Fruit fly (Drosophila melanogaster): ENCODE measurements around the gene alpha-Est5.

alpha-Est5 gene

dm6 chr3R:7497488-7497887 lies 38.7 kb downstream of the alpha-Est5 start:
- TF ChIP-seq insv (optimal IDR thresholded peaks at IDR 0.05), result no peak
- TF ChIP-seq Myc (optimal IDR thresholded peaks at IDR 0.05), result no peak
- no peak for TF ChIP-seq psq (optimal IDR thresholded peaks at IDR 0.05)
- TF ChIP-seq ttk (optimal IDR thresholded peaks at IDR 0.05), result no peak

dm6 chr3R:7493745-7494144 lies 42.4 kb downstream of the alpha-Est5 start, which contains the start of gene alpha-Est10:
alpha-Est10 (minus strand) TSS chr3R:7493845.
- no peak for TF ChIP-seq psq (optimal IDR thresholded peaks at IDR 0.05)
- TF ChIP-seq ttk (optimal IDR thresholded peaks at IDR 0.05), result no peak
- no peak for TF ChIP-seq Sin3A (optimal IDR thresholded peaks at IDR 0.05)
- TF ChIP-seq h (optimal IDR thresholded peaks at IDR 0.05), result no peak

dm6 chr3R:7493171-7493570 lies 43.0 kb downstream of the alpha-Est5 start, which contains the start of gene CG42656:
CG42656 (minus strand) TSS chr3R:7493271.
- no peak for TF ChIP-seq Myc (optimal IDR thresholded peaks at IDR 0.05)
- TF ChIP-seq ttk (optimal IDR thresholded peaks at IDR 0.05), result no peak
- TF ChIP-seq psq (optimal IDR thresholded peaks at IDR 0.05), result no peak

- TF ChIP-seq h (optimal IDR thresholded peaks at IDR 0.05), result no peak
- no peak for TF ChIP-seq insv (optimal IDR thresholded peaks at IDR 0.05)
- no peak for TF ChIP-seq Myc (optimal IDR thresholded peaks at IDR 0.05)
- TF ChIP-seq psq (optimal IDR thresholded peaks at IDR 0.05), result no peak
- no peak for TF ChIP-seq Sin3A (optimal IDR thresholded peaks at IDR 0.05)
- no peak for TF ChIP-seq ttk (optimal IDR thresholded peaks at IDR 0.05)
Observed at dm6 chr3R:7492099-7492498, 44.1 kb downstream of the alpha-Est5 start.

- TF ChIP-seq Myc (optimal IDR thresholded peaks at IDR 0.05) (no peak), psq (optimal IDR thresholded peaks at IDR 0.05) (no peak), h (optimal IDR thresholded peaks at IDR 0.05) (no peak), insv (optimal IDR thresholded peaks at IDR 0.05) (no peak), Sin3A (optimal IDR thresholded peaks at IDR 0.05) (no peak), ttk (optimal IDR thresholded peaks at IDR 0.05) (no peak)
Observed at dm6 chr3R:7491453-7491853, 44.7 kb downstream of the alpha-Est5 start.

- TF ChIP-seq h (optimal IDR thresholded peaks at IDR 0.05) (no peak), ttk (optimal IDR thresholded peaks at IDR 0.05) (no peak), Sin3A (optimal IDR thresholded peaks at IDR 0.05) (no peak), Myc (optimal IDR thresholded peaks at IDR 0.05) (no peak), psq (optimal IDR thresholded peaks at IDR 0.05) (no peak), insv (optimal IDR thresholded peaks at IDR 0.05) (no peak)
Observed at dm6 chr3R:7490884-7491283, 45.3 kb downstream of the alpha-Est5 start.

dm6 chr3R:7489902-7490301 lies 46.3 kb downstream of the alpha-Est5 start:
- TF ChIP-seq psq (optimal IDR thresholded peaks at IDR 0.05), result no peak
- TF ChIP-seq Myc (optimal IDR thresholded peaks at IDR 0.05), result no peak
- no peak for TF ChIP-seq ttk (optimal IDR thresholded peaks at IDR 0.05)
- TF ChIP-seq insv (optimal IDR thresholded peaks at IDR 0.05), result no peak
- no peak for TF ChIP-seq Sin3A (optimal IDR thresholded peaks at IDR 0.05)
- no peak for TF ChIP-seq h (optimal IDR thresholded peaks at IDR 0.05)
